Worm (Caenorhabditis elegans) whole organism, L4 larva: ENCODE measurements around the gene ZC262.13.

Source experiments
- F26F4.8 ChIP-seq: fragments of 200-800 bp; sonication (Bioruptor generic); conservative IDR thresholded peaks from 2 replicates; pipeline ENCODE4 v1.3.6; 2022; ENCODE audit warnings: missing genetic modification characterization, missing compliant biosample characterization
- F37D6.2 ChIP-seq: sonication (generic microtip); optimal IDR thresholded peaks from 2 replicates; lab custom pipeline; 2016; ENCODE audit warnings: mild to moderate bottlenecking, missing genetic modification characterization, missing compliant biosample characterization
- F44E2.7 ChIP-seq: fragments of 200-800 bp; sonication (Bioruptor generic); IDR thresholded peaks from 2 replicates; pipeline ENCODE4 v2.1.2; 2022; ENCODE audit warnings: missing genetic modification characterization, missing compliant biosample characterization
- R02D3.7 ChIP-seq: fragments of 150-350 bp; sonication (generic microtip); optimal IDR thresholded peaks from 3 replicates; lab custom pipeline; 2014; ENCODE audit warnings: missing biosample characterization, missing genetic modification characterization
- Y48G9A.11 ChIP-seq: fragments of 200-800 bp; sonication (Bioruptor generic); IDR thresholded peaks from 2 replicates; pipeline ENCODE4 v1.3.6; 2022; ENCODE audit warnings: missing genetic modification reagents, missing genetic modification characterization, missing compliant biosample characterization
- Y75B8A.6 ChIP-seq: fragments of 200-800 bp; sonication (Bioruptor generic); IDR thresholded peaks from 2 replicates; pipeline ENCODE4 v1.3.6; 2022; ENCODE audit warnings: missing genetic modification reagents, missing genetic modification characterization, missing compliant biosample characterization
- ZK337.2 ChIP-seq: fragments of 200-800 bp; sonication (Bioruptor generic); IDR thresholded peaks from 2 replicates; pipeline ENCODE4 v1.3.6; 2022; ENCODE audit warnings: missing genetic modification reagents, missing genetic modification characterization, missing compliant biosample characterization
- ZK546.5 ChIP-seq, 2 experiments: sonication (generic microtip); optimal IDR thresholded peaks; 2 replicates each; lab custom pipeline; 2017; ENCODE audit warnings: missing biosample characterization in 2 of 2, missing genetic modification characterization in 2 of 2
- aha-1 ChIP-seq: fragments of 150-350 bp; peaks from one replicate; lab custom pipeline; 2014; ENCODE audit warnings: missing biosample characterization, missing genetic modification characterization
- aly-2 ChIP-seq: sonication (generic microtip); optimal IDR thresholded peaks from 2 replicates; lab custom pipeline; 2018; ENCODE audit warnings: missing biosample characterization, missing genetic modification characterization
- attf-4 ChIP-seq: sonication (generic microtip); optimal IDR thresholded peaks from 3 replicates; lab custom pipeline; 2017; ENCODE audit warnings: missing biosample characterization, missing genetic modification characterization
- ceh-28 ChIP-seq: fragments of 150-350 bp; optimal IDR thresholded peaks from 2 replicates; lab custom pipeline; 2014; ENCODE audit warnings: missing biosample characterization, missing genetic modification reagents, missing genetic modification characterization
- ceh-32 ChIP-seq: sonication (generic microtip); optimal IDR thresholded peaks from 2 replicates; lab custom pipeline; 2016; ENCODE audit warnings: mild to moderate bottlenecking, missing genetic modification characterization, missing compliant biosample characterization; ENCODE audit not compliant: poor library complexity
- ces-1 ChIP-seq: fragments of 150-350 bp; sonication (generic microtip); optimal IDR thresholded peaks from 4 replicates; lab custom pipeline; 2014; ENCODE audit warnings: missing biosample characterization, missing genetic modification reagents, missing genetic modification characterization
- ctbp-1 ChIP-seq: fragments of 200-800 bp; sonication (Bioruptor generic); IDR thresholded peaks from 2 replicates; pipeline ENCODE4 v1.3.6; 2022; ENCODE audit warnings: missing genetic modification reagents, missing genetic modification characterization, missing compliant biosample characterization
- daf-16 ChIP-seq, 3 experiments: sonication (generic microtip); optimal IDR thresholded peaks; 2 replicates each; lab custom pipeline; 2016 to 2017; ENCODE audit warnings: missing genetic modification characterization in 3 of 3, missing genetic modification reagents in 3 of 3, mild to moderate bottlenecking in 2 of 3, missing compliant biosample characterization in 2 of 3, missing biosample characterization in 1 of 3, moderate library complexity in 1 of 3
- daf-19 ChIP-seq: fragments of 200-800 bp; sonication (Bioruptor generic); conservative IDR thresholded peaks from 2 replicates; pipeline ENCODE4 v1.3.6; 2022; ENCODE audit warnings: missing genetic modification characterization, missing compliant biosample characterization
- dmd-8 ChIP-seq: fragments of 200-800 bp; sonication (Bioruptor generic); IDR thresholded peaks from 2 replicates; pipeline ENCODE4 v1.3.6; 2022; ENCODE audit warnings: missing genetic modification characterization, missing compliant biosample characterization
- dmd-9 ChIP-seq: fragments of 200-800 bp; sonication (Bioruptor generic); IDR thresholded peaks from 2 replicates; pipeline ENCODE4 v1.3.6; 2022; ENCODE audit warnings: missing genetic modification reagents, missing genetic modification characterization, missing compliant biosample characterization
- dpl-1 ChIP-seq: fragments of 150-350 bp; optimal IDR thresholded peaks from 2 replicates; lab custom pipeline; 2014; ENCODE audit warnings: missing biosample characterization, missing genetic modification reagents, missing genetic modification characterization
- hlh-11 ChIP-seq: fragments of 200-800 bp; sonication (Bioruptor generic); optimal IDR thresholded peaks from 2 replicates; lab custom pipeline; 2018; ENCODE audit warnings: mild to moderate bottlenecking, missing genetic modification characterization, missing compliant biosample characterization
- hlh-30 ChIP-seq: sonication (generic microtip); optimal IDR thresholded peaks from 2 replicates; lab custom pipeline; 2017; ENCODE audit warnings: antibody characterized with exemption, mild to moderate bottlenecking, missing genetic modification characterization, missing compliant biosample characterization; ENCODE audit not compliant: insufficient read depth
- hmg-1.1 ChIP-seq: fragments of 200-800 bp; sonication (Bioruptor generic); IDR thresholded peaks from 2 replicates; pipeline ENCODE4 v1.3.6; 2022; ENCODE audit warnings: missing genetic modification reagents, missing genetic modification characterization, missing compliant biosample characterization
- jun-1 ChIP-seq: fragments of 150-350 bp; optimal IDR thresholded peaks from 2 replicates; lab custom pipeline; 2014; ENCODE audit warnings: missing biosample characterization, missing genetic modification reagents, missing genetic modification characterization
- lin-1 ChIP-seq: fragments of 200-800 bp; sonication (Bioruptor generic); IDR thresholded peaks from 2 replicates; pipeline ENCODE4 v1.3.6; 2022; ENCODE audit warnings: missing genetic modification reagents, missing genetic modification characterization, missing compliant biosample characterization
- lin-13 ChIP-seq: fragments of 150-350 bp; optimal IDR thresholded peaks from 2 replicates; lab custom pipeline; 2014; ENCODE audit warnings: missing biosample characterization, missing genetic modification reagents, missing genetic modification characterization
- lin-15B ChIP-seq: fragments of 150-350 bp; sonication (generic microtip); optimal IDR thresholded peaks from 3 replicates; lab custom pipeline; 2014; ENCODE audit warnings: missing biosample characterization, missing genetic modification characterization
- madf-5 ChIP-seq, 2 experiments: fragments of 200-800 bp; sonication (Bioruptor generic); IDR thresholded peaks; 2 replicates each; pipeline ENCODE4 v1.3.6; 2022; ENCODE audit warnings: missing compliant biosample characterization in 2 of 2, missing genetic modification characterization in 2 of 2
- mdl-1 ChIP-seq, 2 experiments: fragments of 150-350 bp in 1 of 2; sonication (generic microtip) in 1 of 2; optimal IDR thresholded peaks; 2 replicates each; lab custom pipeline; 2014 to 2017; ENCODE audit warnings: missing biosample characterization in 2 of 2, missing genetic modification characterization in 2 of 2
- mdt-29 ChIP-seq: fragments of 200-800 bp; sonication (Bioruptor generic); IDR thresholded peaks from 2 replicates; pipeline ENCODE4 v1.3.6; 2022; ENCODE audit warnings: missing genetic modification reagents, missing genetic modification characterization, missing compliant biosample characterization
- mep-1 ChIP-seq: fragments of 150-350 bp; sonication (generic microtip); optimal IDR thresholded peaks from 3 replicates; lab custom pipeline; 2014; ENCODE audit warnings: missing biosample characterization, missing genetic modification characterization
- mes-2 ChIP-seq: sonication (generic microtip); optimal IDR thresholded peaks from 2 replicates; lab custom pipeline; 2016; ENCODE audit warnings: missing genotype, mild to moderate bottlenecking, missing genetic modification characterization, missing compliant biosample characterization; ENCODE audit not compliant: poor library complexity, severe bottlenecking
- mxl-3 ChIP-seq: fragments of 200-800 bp; sonication (Bioruptor generic); optimal IDR thresholded peaks from 2 replicates; lab custom pipeline; 2018; ENCODE audit warnings: mild to moderate bottlenecking, missing genetic modification characterization, missing compliant biosample characterization
- nhr-11 ChIP-seq: fragments of 150-350 bp; optimal IDR thresholded peaks from 2 replicates; lab custom pipeline; 2014; ENCODE audit warnings: missing biosample characterization, missing genetic modification characterization
- nhr-28 ChIP-seq: fragments of 150-350 bp; optimal IDR thresholded peaks from 2 replicates; lab custom pipeline; 2014; ENCODE audit warnings: missing biosample characterization, missing genetic modification characterization
- nhr-41 ChIP-seq: fragments of 200-800 bp; sonication (Bioruptor generic); IDR thresholded peaks from 2 replicates; pipeline ENCODE4 v1.3.6; 2022; ENCODE audit warnings: missing genetic modification reagents, missing genetic modification characterization, missing compliant biosample characterization
- nhr-42 ChIP-seq: fragments of 200-800 bp; sonication (Bioruptor generic); IDR thresholded peaks from 2 replicates; pipeline ENCODE4 v1.3.6; 2022; ENCODE audit warnings: missing genetic modification characterization, missing compliant biosample characterization
- nhr-6 ChIP-seq: fragments of 150-350 bp; optimal IDR thresholded peaks from 2 replicates; lab custom pipeline; 2014; ENCODE audit warnings: missing biosample characterization, missing genetic modification characterization
- nhr-76 ChIP-seq: fragments of 150-350 bp; optimal IDR thresholded peaks from 2 replicates; lab custom pipeline; 2014; ENCODE audit warnings: missing biosample characterization, missing genetic modification characterization
- pha-4 ChIP-seq, 2 experiments: fragments of 150-350 bp in 1 of 2; fragments of 200-800 bp in 1 of 2; sonication (Bioruptor generic) in 1 of 2; IDR thresholded peaks in 1 of 2; optimal IDR thresholded peaks in 1 of 2; 2 replicates each; pipeline versions ENCODE4 v1.3.6 to Lab custom; 2014 to 2022; ENCODE audit warnings: missing genetic modification characterization in 2 of 2, missing genetic modification reagents in 2 of 2, missing biosample characterization in 1 of 2, missing compliant biosample characterization in 1 of 2
- saeg-2 ChIP-seq: fragments of 200-800 bp; sonication (Bioruptor generic); IDR thresholded peaks from 2 replicates; pipeline ENCODE4 v1.3.6; 2022; ENCODE audit warnings: missing genetic modification reagents, missing genetic modification characterization, missing compliant biosample characterization
- set-16 ChIP-seq: fragments of 200-800 bp; sonication (Bioruptor generic); IDR thresholded peaks from 2 replicates; pipeline ENCODE4 v1.3.6; 2022; ENCODE audit warnings: missing genetic modification reagents, missing genetic modification characterization, missing compliant biosample characterization
- snpc-4 ChIP-seq: fragments of 150-350 bp; optimal IDR thresholded peaks from 2 replicates; lab custom pipeline; 2014; ENCODE audit warnings: missing biosample characterization, missing genetic modification characterization
- tra-1 ChIP-seq: fragments of 200-800 bp; sonication (Bioruptor generic); IDR thresholded peaks from 2 replicates; pipeline ENCODE4 v1.3.6; 2022; ENCODE audit warnings: missing genetic modification reagents, missing genetic modification characterization, missing compliant biosample characterization
- zag-1 ChIP-seq: fragments of 150-350 bp; optimal IDR thresholded peaks from 2 replicates; lab custom pipeline; 2014; ENCODE audit warnings: missing biosample characterization, missing genetic modification characterization
- zfp-3 ChIP-seq: fragments of 200-800 bp; sonication (Bioruptor generic); conservative IDR thresholded peaks from 2 replicates; pipeline ENCODE4 v1.3.6; 2022; ENCODE audit warnings: missing genetic modification reagents, missing genetic modification characterization, missing compliant biosample characterization

Gene ZC262.13

DNA sequence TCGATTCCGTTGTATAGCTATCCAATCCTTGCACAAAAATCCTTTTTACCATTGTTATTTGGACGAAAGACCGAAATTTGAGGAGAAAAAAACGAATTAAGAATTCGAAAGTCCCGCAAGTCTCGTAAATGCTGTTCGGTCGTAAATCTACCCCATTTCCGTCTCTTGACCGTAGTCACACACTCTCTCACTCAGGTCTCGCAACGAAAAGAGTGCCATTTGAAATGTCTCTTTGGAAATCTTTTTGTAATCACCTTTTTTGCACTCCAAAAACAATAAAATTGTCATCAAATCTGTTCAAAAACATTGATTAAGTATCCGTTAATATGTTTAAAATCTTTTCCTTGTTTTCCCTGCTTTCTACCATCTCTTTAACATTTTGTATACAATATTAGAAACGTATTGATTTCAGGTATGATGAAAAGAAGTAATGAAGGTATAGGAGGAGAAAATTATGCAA is 32.2 kb downstream of the ZC262.13 start, which contains the start of the genes R05D3.8 and rfp-1 (continued):
- no peak for TF ChIP-seq jun-1 (tag; lab: Kevin White, UChicago)
- TF ChIP-seq ceh-32 (tag; lab: Kevin White, UChicago) = no peak
- TF ChIP-seq daf-16 (GFP tag; optimal IDR thresholded peaks at IDR 0.05; lab: Kevin White, UChicago) = no peak
- peak; percentile 51 for TF ChIP-seq daf-16 (tag; optimal IDR thresholded peaks at IDR 0.05; lab: Kevin White, UChicago)
- TF ChIP-seq snpc-4 (tag; lab: Kevin White, UChicago) = no peak
- TF ChIP-seq Y48G9A.11 (GFP tag; lab: Robert Waterston, UW) = no peak; the same call in 1 of the 2 replicates
- peak; percentile 87 for TF ChIP-seq dpl-1 (GFP tag; lab: Kevin White, UChicago)
- TF ChIP-seq mes-2 (tag; lab: Kevin White, UChicago) = peak; percentile 89
- TF ChIP-seq zag-1 (tag; lab: Kevin White, UChicago) = no peak
- TF ChIP-seq hlh-11 (tag; lab: Kevin White, UChicago) = peak; percentile 60
- TF ChIP-seq ces-1 = no peak
- no peak for TF ChIP-seq madf-5 (GFP tag; IDR thresholded peaks at IDR 0.05; lab: Robert Waterston, UW)
- no peak for TF ChIP-seq nhr-76 (tag; lab: Kevin White, UChicago)
- no peak for TF ChIP-seq dmd-8
- no peak for TF ChIP-seq mdt-29 (GFP tag; lab: Robert Waterston, UW)
- peak; percentile 89 for TF ChIP-seq nhr-11 (tag; lab: Kevin White, UChicago)
- TF ChIP-seq tra-1 = 0 out of 2 replicates have a peak, but pooled peaks have one; percentile 22
- peak; percentile 25 for TF ChIP-seq mxl-3 (GFP tag; lab: Kevin White, UChicago)
- TF ChIP-seq lin-1 (GFP tag; lab: Robert Waterston, UW) = 0 out of 2 replicates have a peak, but pooled peaks have one; percentile 27
- TF ChIP-seq F44E2.7 (GFP tag; lab: Robert Waterston, UW) = no peak
- TF ChIP-seq hmg-1.1 (GFP tag; lab: Robert Waterston, UW) = no peak; the same call in 1 of the 2 replicates
- no peak for TF ChIP-seq saeg-2 (GFP tag; lab: Robert Waterston, UW)
- TF ChIP-seq hlh-30 (tag; lab: Kevin White, UChicago) = peak; percentile 84
- TF ChIP-seq zfp-3 (GFP tag; lab: Robert Waterston, UW) = no peak
- TF ChIP-seq nhr-28 (tag; lab: Kevin White, UChicago) = peak; percentile 85
- TF ChIP-seq ctbp-1 (GFP tag; lab: Robert Waterston, UW) = no peak
- TF ChIP-seq F26F4.8 (GFP tag; lab: Robert Waterston, UW) = no peak
- peak; percentile 97 for TF ChIP-seq R02D3.7 (tag; lab: Kevin White, UChicago)
- TF ChIP-seq mdl-1 (tag; optimal IDR thresholded peaks at IDR 0.05; lab: Kevin White, UChicago) = peak in 1 of 2 experiments; percentile 28
- TF ChIP-seq aha-1 (tag; lab: Kevin White, UChicago) = peak; percentile 44
- TF ChIP-seq ceh-28 (tag; lab: Kevin White, UChicago) = no peak
- TF ChIP-seq ZK546.5 (tag; optimal IDR thresholded peaks at IDR 0.05; lab: Kevin White, UChicago) = peak in 1 of 2 experiments; percentile 19
- no peak for TF ChIP-seq nhr-42 (GFP tag; lab: Robert Waterston, UW)
- TF ChIP-seq lin-15B (tag; lab: Kevin White, UChicago) = peak; percentile 49
- TF ChIP-seq dmd-9 (GFP tag; lab: Robert Waterston, UW) = no peak
- TF ChIP-seq attf-4 (tag; lab: Kevin White, UChicago) = no peak
- peak; percentile 88 for TF ChIP-seq nhr-6
- no peak for TF ChIP-seq daf-19 (GFP tag; lab: Robert Waterston, UW)
- no peak for TF ChIP-seq aly-2
- TF ChIP-seq ZK337.2 (GFP tag; lab: Robert Waterston, UW) = no peak
- no peak for TF ChIP-seq Y75B8A.6
- peak; percentile 87 for TF ChIP-seq mep-1 (tag; lab: Kevin White, UChicago)
- peak; percentile 88 for TF ChIP-seq lin-13 (GFP tag; lab: Kevin White, UChicago)
- TF ChIP-seq F37D6.2 (tag; lab: Kevin White, UChicago) = peak; percentile 39
- TF ChIP-seq nhr-41 (GFP tag; lab: Robert Waterston, UW) = no peak
- TF ChIP-seq set-16 = no peak
- TF ChIP-seq pha-4 (GFP tag; IDR thresholded peaks at IDR 0.05; lab: Robert Waterston, UW) = no peak
- TF ChIP-seq pha-4 (tag; optimal IDR thresholded peaks at IDR 0.05; lab: Kevin White, UChicago) = peak; percentile 83
